Fruit fly (Drosophila melanogaster) whole organism, embryonic: ENCODE results near the gene smg.

Experiments used
- CG11398 ChIP-seq: fragments of 200-800 bp; sonication (Bioruptor generic); optimal IDR thresholded peaks from 2 replicates; lab custom pipeline; 2016; ENCODE audit warnings: missing biosample characterization, missing genetic modification characterization
- CG12071 ChIP-seq: fragments of 200-800 bp; sonication (Bioruptor generic); optimal IDR thresholded peaks from 3 replicates; lab custom pipeline; 2018; ENCODE audit warnings: missing biosample characterization, mild to moderate bottlenecking, missing genetic modification characterization
- CG12769 ChIP-seq: fragments of 200-800 bp; sonication (Bioruptor generic); optimal IDR thresholded peaks from 2 replicates; lab custom pipeline; 2019; ENCODE audit warnings: missing biosample characterization, mild to moderate bottlenecking, missing genetic modification characterization, moderate library complexity
- CG14667 ChIP-seq: fragments of 200-800 bp; sonication (Bioruptor generic); IDR thresholded peaks from 2 replicates; pipeline ENCODE4 v1.3.6; 2022; ENCODE audit warnings: missing biosample characterization, missing genetic modification characterization
- CG15479 ChIP-seq: fragments of 200-800 bp; sonication (Bioruptor generic); optimal IDR thresholded peaks from 3 replicates; lab custom pipeline; 2019; ENCODE audit warnings: missing biosample characterization, mild to moderate bottlenecking, missing genetic modification characterization, moderate library complexity
- CG16813 ChIP-seq: fragments of 200-800 bp; sonication (Bioruptor generic); IDR thresholded peaks from 3 replicates; pipeline ENCODE4 v1.3.6; 2022; ENCODE audit warnings: missing biosample characterization, missing genetic modification characterization; ENCODE audit not compliant: partially characterized antibody
- CG18764 ChIP-seq: fragments of 200-800 bp; sonication (Bioruptor generic); optimal IDR thresholded peaks from 3 replicates; lab custom pipeline; 2016; ENCODE audit warnings: missing biosample characterization, missing genetic modification characterization
- CG2678 ChIP-seq: fragments of 200-800 bp; sonication (Bioruptor generic); optimal IDR thresholded peaks from 3 replicates; lab custom pipeline; 2019; ENCODE audit warnings: missing biosample characterization, mild to moderate bottlenecking, missing genetic modification characterization, moderate library complexity
- CG31388 ChIP-seq: fragments of 200-800 bp; sonication (Bioruptor generic); optimal IDR thresholded peaks from 2 replicates; lab custom pipeline; 2016; ENCODE audit warnings: missing biosample characterization, missing genetic modification characterization
- CG34422 ChIP-seq: fragments of 200-800 bp; sonication (Bioruptor generic); IDR thresholded peaks from 3 replicates; pipeline ENCODE4 v1.3.6; 2022; ENCODE audit warnings: missing biosample characterization, missing genetic modification characterization
- CG4328 ChIP-seq: fragments of 200-800 bp; sonication (Bioruptor generic); optimal IDR thresholded peaks from 3 replicates; lab custom pipeline; 2017; ENCODE audit warnings: missing biosample characterization, missing genetic modification reagents, missing genetic modification characterization
- CG4820 ChIP-seq: fragments of 200-800 bp; sonication (Bioruptor generic); optimal IDR thresholded peaks from 3 replicates; lab custom pipeline; 2016; ENCODE audit warnings: missing biosample characterization, missing genetic modification characterization
- CG6272 ChIP-seq: fragments of 200-800 bp; sonication (Bioruptor generic); IDR thresholded peaks from 2 replicates; pipeline ENCODE4 v1.3.6; 2022; ENCODE audit warnings: missing biosample characterization, missing genetic modification characterization
- CG8290 ChIP-seq, 3 experiments: fragments of 200-800 bp; sonication (Bioruptor generic); optimal IDR thresholded peaks; 2 replicates each; lab custom pipeline; 2016 to 2019; ENCODE audit warnings: missing biosample characterization in 3 of 3, missing genetic modification characterization in 3 of 3, mild to moderate bottlenecking in 2 of 3, moderate library complexity in 1 of 3
- CG8924 ChIP-seq: fragments of 200-800 bp; optimal IDR thresholded peaks from 3 replicates; lab custom pipeline; 2019; ENCODE audit warnings: missing biosample characterization, mild to moderate bottlenecking, missing genetic modification characterization, moderate library complexity
- CG9817 ChIP-seq: fragments of 200-800 bp; sonication (Bioruptor generic); optimal IDR thresholded peaks from 2 replicates; lab custom pipeline; 2018; ENCODE audit warnings: missing biosample characterization, mild to moderate bottlenecking, missing genetic modification characterization, moderate library complexity
- Dip3 ChIP-seq: fragments of 200-800 bp; sonication (Bioruptor generic); optimal IDR thresholded peaks from 3 replicates; lab custom pipeline; 2016; ENCODE audit warnings: missing biosample characterization, missing genetic modification characterization
- Dp ChIP-seq: fragments of 200-800 bp; sonication (Bioruptor generic); optimal IDR thresholded peaks from 2 replicates; lab custom pipeline; 2018; ENCODE audit warnings: missing biosample characterization, mild to moderate bottlenecking, missing genetic modification characterization, moderate library complexity
- MBD-R2 ChIP-seq: fragments of 200-800 bp; sonication (Bioruptor generic); IDR thresholded peaks from 2 replicates; pipeline ENCODE4 v1.3.6; 2022; ENCODE audit warnings: missing biosample characterization, missing genetic modification characterization
- Mad ChIP-seq: fragments of 200-800 bp; sonication (Bioruptor generic); optimal IDR thresholded peaks from 2 replicates; lab custom pipeline; 2016; ENCODE audit warnings: missing biosample characterization, missing genetic modification characterization
- Med ChIP-seq: fragments of 200-800 bp; sonication (Bioruptor generic); peaks from one replicate; lab custom pipeline; 2016; ENCODE audit warnings: missing biosample characterization, missing genetic modification characterization, mild to moderate bottlenecking, inconsistent platforms, moderate library complexity
- NK7.1 ChIP-seq: fragments of 200-800 bp; sonication (Bioruptor generic); optimal IDR thresholded peaks from 3 replicates; lab custom pipeline; 2016; ENCODE audit warnings: missing biosample characterization, missing genetic modification characterization
- Nf-YA ChIP-seq: fragments of 200-800 bp; sonication (Bioruptor generic); IDR thresholded peaks from 2 replicates; pipeline ENCODE4 v1.3.6; 2022; ENCODE audit warnings: missing biosample characterization, missing genetic modification characterization
- Nf-YB ChIP-seq: fragments of 200-800 bp; sonication (Bioruptor generic); optimal IDR thresholded peaks from 3 replicates; lab custom pipeline; 2019; ENCODE audit warnings: missing biosample characterization, mild to moderate bottlenecking, missing genetic modification characterization, moderate library complexity
- Nf-YC ChIP-seq: fragments of 200-800 bp; optimal IDR thresholded peaks from 3 replicates; lab custom pipeline; 2019; ENCODE audit warnings: missing biosample characterization, mild to moderate bottlenecking, missing genetic modification characterization, moderate library complexity
- Oli ChIP-seq: fragments of 200-800 bp; sonication (Bioruptor generic); optimal IDR thresholded peaks from 2 replicates; lab custom pipeline; 2018; ENCODE audit warnings: missing biosample characterization, mild to moderate bottlenecking, missing genetic modification characterization, moderate library complexity
- Ravus ChIP-seq: fragments of 200-800 bp; sonication (Bioruptor generic); IDR thresholded peaks from 2 replicates; pipeline ENCODE4 v1.3.6; 2022; ENCODE audit warnings: missing biosample characterization, missing genetic modification characterization
- Stat92E ChIP-seq, 3 experiments: fragments of >200 bp in 2 of 3; fragments of 200-800 bp in 1 of 3; sonication (Bioruptor generic) in 1 of 3; optimal IDR thresholded peaks; 2 replicates each; lab custom pipeline; 2017 to 2019; ENCODE audit warnings: missing biosample characterization in 3 of 3, missing genetic modification characterization in 3 of 3, mild to moderate bottlenecking in 1 of 3, moderate library complexity in 1 of 3
- Usf ChIP-seq: fragments of 200-800 bp; sonication (Bioruptor generic); optimal IDR thresholded peaks from 2 replicates; lab custom pipeline; 2017; ENCODE audit warnings: missing genotype, missing biosample characterization, missing genetic modification characterization
- YL-1 ChIP-seq: fragments of 200-800 bp; sonication (Bioruptor generic); optimal IDR thresholded peaks from 3 replicates; lab custom pipeline; 2017; ENCODE audit warnings: missing biosample characterization, mild to moderate bottlenecking, missing genetic modification characterization
- bab2 ChIP-seq: fragments of 200-800 bp; sonication (Bioruptor generic); optimal IDR thresholded peaks from 2 replicates; lab custom pipeline; 2016; ENCODE audit warnings: missing biosample characterization, missing genetic modification characterization
- br ChIP-seq: fragments of >200 bp; optimal IDR thresholded peaks from 2 replicates; lab custom pipeline; 2017
- disco-r ChIP-seq: fragments of 200-800 bp; sonication (Bioruptor generic); optimal IDR thresholded peaks from 2 replicates; lab custom pipeline; 2016; ENCODE audit warnings: missing biosample characterization, missing genetic modification characterization
- fru ChIP-seq: fragments of >200 bp; optimal IDR thresholded peaks from 2 replicates; lab custom pipeline; 2017
- grau ChIP-seq: fragments of 200-800 bp; optimal IDR thresholded peaks from 3 replicates; lab custom pipeline; 2019; ENCODE audit warnings: missing biosample characterization, mild to moderate bottlenecking, missing genetic modification characterization, moderate library complexity
- gsb-n ChIP-seq: fragments of 200-800 bp; sonication (Bioruptor generic); optimal IDR thresholded peaks from 3 replicates; lab custom pipeline; 2018; ENCODE audit warnings: missing biosample characterization, mild to moderate bottlenecking, missing genetic modification characterization
- hb ChIP-seq: fragments of 200-800 bp; sonication (Bioruptor generic); IDR thresholded peaks from 3 replicates; pipeline ENCODE4 v1.3.6; 2022; ENCODE audit warnings: missing biosample characterization, missing genetic modification characterization; ENCODE audit not compliant: partially characterized antibody
- hbn ChIP-seq: fragments of 200-800 bp; sonication (Bioruptor generic); IDR thresholded peaks from 2 replicates; pipeline ENCODE4 v1.3.6; 2022; ENCODE audit warnings: missing biosample characterization, missing genetic modification characterization; ENCODE audit not compliant: partially characterized antibody
- hkb ChIP-seq, 2 experiments: fragments of 200-800 bp in 1 of 2; fragments of >200 bp in 1 of 2; sonication (Bioruptor generic) in 1 of 2; IDR thresholded peaks in 1 of 2; optimal IDR thresholded peaks in 1 of 2; 2 replicates each; pipeline versions ENCODE4 v1.3.6 to Lab custom; 2017 to 2022; ENCODE audit warnings: missing biosample characterization in 1 of 2, missing genetic modification characterization in 1 of 2
- ind ChIP-seq: fragments of 200-800 bp; sonication (Bioruptor generic); optimal IDR thresholded peaks from 3 replicates; lab custom pipeline; 2016; ENCODE audit warnings: missing biosample characterization, missing genetic modification characterization
- kah ChIP-seq: fragments of 200-800 bp; sonication (Bioruptor generic); optimal IDR thresholded peaks from 2 replicates; lab custom pipeline; 2018; ENCODE audit warnings: missing biosample characterization, mild to moderate bottlenecking, missing genetic modification characterization
- klu ChIP-seq: fragments of 200-800 bp; sonication (Bioruptor generic); IDR thresholded peaks from 2 replicates; pipeline ENCODE4 v1.3.6; 2022; ENCODE audit warnings: missing biosample characterization, missing genetic modification characterization
- kni ChIP-seq: fragments of 200-800 bp; sonication (Bioruptor generic); optimal IDR thresholded peaks from 3 replicates; lab custom pipeline; 2017; ENCODE audit warnings: mild to moderate bottlenecking, missing biosample characterization, missing genetic modification reagents, missing genetic modification characterization
- lmd ChIP-seq: fragments of 200-800 bp; sonication (Bioruptor generic); IDR thresholded peaks from 2 replicates; pipeline ENCODE4 v1.3.6; 2022; ENCODE audit warnings: missing biosample characterization, missing genetic modification characterization
- mam ChIP-seq: fragments of 200-800 bp; sonication (Bioruptor generic); optimal IDR thresholded peaks from 3 replicates; lab custom pipeline; 2016; ENCODE audit warnings: missing biosample characterization, missing genetic modification characterization
- unpg ChIP-seq: fragments of 200-800 bp; sonication (Bioruptor generic); optimal IDR thresholded peaks from 3 replicates; lab custom pipeline; 2018; ENCODE audit warnings: missing biosample characterization, mild to moderate bottlenecking, missing genetic modification characterization, moderate library complexity
- wdn ChIP-seq: fragments of 200-800 bp; sonication (Bioruptor generic); IDR thresholded peaks from 2 replicates; pipeline ENCODE4 v1.3.6; 2022; ENCODE audit warnings: missing biosample characterization, missing genetic modification characterization
- zf30C ChIP-seq: fragments of 200-800 bp; sonication (Bioruptor generic); optimal IDR thresholded peaks from 3 replicates; lab custom pipeline; 2018; ENCODE audit warnings: missing biosample characterization, mild to moderate bottlenecking, missing genetic modification characterization
- zfh1 ChIP-seq: fragments of 200-800 bp; sonication (Bioruptor generic); IDR thresholded peaks from 3 replicates; pipeline ENCODE4 v1.3.6; 2022; ENCODE audit warnings: missing biosample characterization, missing genetic modification characterization

smg gene

DNA sequence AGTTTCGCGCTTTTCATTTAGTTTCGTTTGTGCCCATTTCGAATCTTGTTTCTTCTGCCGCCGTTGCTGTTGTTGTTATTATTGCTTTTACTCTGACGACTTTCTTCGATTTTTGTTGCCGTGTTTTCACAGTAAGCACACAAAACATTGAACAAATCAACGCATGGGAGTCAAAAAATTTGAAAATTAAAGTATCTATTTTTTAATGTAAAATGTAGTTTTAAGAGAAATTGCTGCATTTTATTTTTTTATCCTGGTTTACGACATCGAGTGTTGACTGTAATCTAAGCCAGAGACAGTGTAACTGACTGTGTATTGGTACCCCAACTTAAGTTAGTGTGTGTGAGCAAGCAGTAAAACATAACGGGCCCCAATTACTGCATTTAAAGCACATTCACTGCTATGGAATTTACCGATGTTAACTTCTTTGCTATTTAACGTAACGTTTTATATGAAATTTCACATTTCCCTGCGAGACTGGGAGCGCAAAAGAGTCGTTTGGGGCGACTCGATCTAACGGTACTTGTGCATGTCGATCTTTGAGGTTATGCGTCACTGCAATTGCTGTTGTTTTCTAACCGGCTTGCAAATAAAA is 1.5 kb downstream of the smg start (continued):
- TF ChIP-seq unpg (peak; percentile 64), disco-r (GFP tag; lab: Kevin White, UChicago) (no peak), CG16813 (GFP tag; lab: Robert Waterston, UW) (no peak), NK7.1 (GFP tag; lab: Kevin White, UChicago) (no peak), Mad (peak; percentile 7), CG2678 (tag; lab: Kevin White, UChicago) (no peak), CG14667 (GFP tag; lab: Robert Waterston, UW) (peak; percentile 61), hkb (optimal IDR thresholded peaks at IDR 0.05; lab: Kevin White, UChicago) (no peak), hkb (GFP tag; IDR thresholded peaks at IDR 0.05; lab: Robert Waterston, UW) (peak; percentile 74), mam (GFP tag; lab: Kevin White, UChicago) (peak; percentile 28), kni (GFP tag; lab: Kevin White, UChicago) (no peak), hb (GFP tag; lab: Robert Waterston, UW) (no peak), fru (lab: Kevin White, UChicago) (no peak), YL-1 (no peak), Stat92E (GFP tag; optimal IDR thresholded peaks at IDR 0.05; lab: Kevin White, UChicago) (no peak), Med (GFP tag; lab: Kevin White, UChicago) (peak; percentile 93), Dp (GFP tag; lab: Kevin White, UChicago) (no peak), wdn (GFP tag; lab: Robert Waterston, UW) (peak; percentile 28; the same call in 1 of the 2 replicates), MBD-R2 (GFP tag; lab: Robert Waterston, UW) (peak; percentile 51; the same call in 1 of the 2 replicates), Dip3 (GFP tag; lab: Kevin White, UChicago) (peak; percentile 61), CG31388 (GFP tag; lab: Kevin White, UChicago) (peak; percentile 31), Oli (tag; lab: Kevin White, UChicago) (peak; percentile 65), bab2 (peak; percentile 66), klu (GFP tag; lab: Robert Waterston, UW) (peak; percentile 26; the same call in 1 of the 2 replicates), zfh1 (GFP tag; lab: Robert Waterston, UW) (peak; percentile 85), Nf-YC (no peak), zf30C (GFP tag; lab: Kevin White, UChicago) (no peak), CG18764 (peak; percentile 9), CG4820 (GFP tag; lab: Kevin White, UChicago) (peak; percentile 30), ind (peak; percentile 68), CG15479 (GFP tag; lab: Kevin White, UChicago) (no peak), Nf-YB (no peak), CG8924 (peak; percentile 51), CG11398 (GFP tag; lab: Kevin White, UChicago) (no peak), grau (tag; lab: Kevin White, UChicago) (peak; percentile 92), CG8290 (GFP tag; optimal IDR thresholded peaks at IDR 0.05; lab: Kevin White, UChicago) (no peak), CG8290 (tag; optimal IDR thresholded peaks at IDR 0.05; lab: Kevin White, UChicago) (no peak), hbn (GFP tag; lab: Robert Waterston, UW) (no peak), Usf (GFP tag; lab: Kevin White, UChicago) (peak; percentile 3), Ravus (GFP tag; lab: Robert Waterston, UW) (no peak; the same call in 1 of the 2 replicates), kah (no peak), CG12071 (GFP tag; lab: Kevin White, UChicago) (no peak), br (lab: Kevin White, UChicago) (no peak), CG12769 (tag; lab: Kevin White, UChicago) (no peak), gsb-n (tag; lab: Kevin White, UChicago) (no peak), Nf-YA (0 out of 2 replicates have a peak, but pooled peaks have one; percentile 24), CG4328 (GFP tag; lab: Kevin White, UChicago) (no peak), CG34422 (peak; percentile 57; the same call in 1 of the 3 replicates), lmd (GFP tag; lab: Robert Waterston, UW) (peak; percentile 66), CG6272 (GFP tag; lab: Robert Waterston, UW) (0 out of 2 replicates have a peak, but pooled peaks have one; percentile 42), CG9817 (tag; lab: Kevin White, UChicago) (no peak)
